Fruit fly (Drosophila melanogaster) whole organism, embryonic: ENCODE results near the gene CG1161.
A peak's percentile ranks its signal among the peaks of the same experiment; 100 is the strongest.

Source experiments
- CG10565 ChIP-seq: fragments of 200-800 bp; sonication (Bioruptor generic); optimal IDR thresholded peaks from 3 replicates; lab custom pipeline; 2016; ENCODE audit warnings: missing biosample characterization, mild to moderate bottlenecking, missing genetic modification characterization
- CG12071 ChIP-seq: fragments of 200-800 bp; sonication (Bioruptor generic); optimal IDR thresholded peaks from 3 replicates; lab custom pipeline; 2018; ENCODE audit warnings: missing biosample characterization, mild to moderate bottlenecking, missing genetic modification characterization
- CG12769 ChIP-seq: fragments of 200-800 bp; sonication (Bioruptor generic); optimal IDR thresholded peaks from 2 replicates; lab custom pipeline; 2019; ENCODE audit warnings: missing biosample characterization, mild to moderate bottlenecking, missing genetic modification characterization, moderate library complexity
- CG13287 ChIP-seq: fragments of 200-800 bp; sonication (Bioruptor generic); IDR thresholded peaks from 2 replicates; pipeline ENCODE4 v1.3.6; 2022; ENCODE audit warnings: missing biosample characterization, missing genetic modification characterization; ENCODE audit not compliant: partially characterized antibody
- CG13624 ChIP-seq: fragments of 200-800 bp; sonication (Bioruptor generic); optimal IDR thresholded peaks from 2 replicates; lab custom pipeline; 2016; ENCODE audit warnings: missing biosample characterization, missing genetic modification characterization
- CG14860 ChIP-seq: fragments of 200-800 bp; sonication (Bioruptor generic); IDR thresholded peaks from 3 replicates; pipeline ENCODE4 v1.3.6; 2022; ENCODE audit warnings: missing biosample characterization, missing genetic modification characterization; ENCODE audit not compliant: partially characterized antibody
- CG15514 ChIP-seq: fragments of 200-800 bp; sonication (Bioruptor generic); optimal IDR thresholded peaks from 3 replicates; lab custom pipeline; 2017; ENCODE audit warnings: missing biosample characterization, missing genetic modification characterization, mild to moderate bottlenecking, moderate library complexity, missing genetic modification reagents
- CG17359 ChIP-seq: fragments of 200-800 bp; sonication (Bioruptor generic); optimal IDR thresholded peaks from 3 replicates; lab custom pipeline; 2018; ENCODE audit warnings: missing biosample characterization, mild to moderate bottlenecking, missing genetic modification characterization, moderate library complexity
- CG1832 ChIP-seq: fragments of 200-800 bp; sonication (Bioruptor generic); optimal IDR thresholded peaks from 2 replicates; lab custom pipeline; 2017; ENCODE audit warnings: missing biosample characterization, mild to moderate bottlenecking, missing genetic modification characterization, inconsistent platforms
- CG2116 ChIP-seq: fragments of 200-800 bp; sonication (Bioruptor generic); optimal IDR thresholded peaks from 3 replicates; lab custom pipeline; 2018; ENCODE audit warnings: missing biosample characterization, mild to moderate bottlenecking, missing genetic modification characterization
- CG2129 ChIP-seq: fragments of 200-800 bp; sonication (Bioruptor generic); IDR thresholded peaks from 2 replicates; pipeline ENCODE4 v1.3.6; 2022; ENCODE audit warnings: missing biosample characterization, missing genetic modification characterization; ENCODE audit not compliant: partially characterized antibody
- CG3281 ChIP-seq: fragments of 200-800 bp; sonication (Bioruptor generic); optimal IDR thresholded peaks from 3 replicates; lab custom pipeline; 2017; ENCODE audit warnings: missing biosample characterization, mild to moderate bottlenecking, missing genetic modification characterization
- CG33557 ChIP-seq: fragments of 200-800 bp; sonication (Bioruptor generic); optimal IDR thresholded peaks from 2 replicates; lab custom pipeline; 2019; ENCODE audit warnings: missing biosample characterization, mild to moderate bottlenecking, missing genetic modification characterization, moderate library complexity
- CG7928 ChIP-seq: fragments of 200-800 bp; sonication (Bioruptor generic); optimal IDR thresholded peaks from 2 replicates; lab custom pipeline; 2017; ENCODE audit warnings: missing biosample characterization, mild to moderate bottlenecking, missing genetic modification characterization
- CG8089 ChIP-seq: fragments of 200-800 bp; sonication (Bioruptor generic); optimal IDR thresholded peaks from 3 replicates; lab custom pipeline; 2016; ENCODE audit warnings: missing biosample characterization, missing genetic modification characterization
- CHES-1-like ChIP-seq: fragments of 200-800 bp; sonication (Bioruptor generic); optimal IDR thresholded peaks from 2 replicates; lab custom pipeline; 2016; ENCODE audit warnings: missing biosample characterization, missing genetic modification characterization
- Dad ChIP-seq: fragments of 200-800 bp; sonication (Bioruptor generic); optimal IDR thresholded peaks from 3 replicates; lab custom pipeline; 2016; ENCODE audit warnings: missing biosample characterization, missing genetic modification characterization
- Dip2 ChIP-seq: fragments of 200-800 bp; sonication (Bioruptor generic); IDR thresholded peaks from 2 replicates; pipeline ENCODE4 v1.3.6; 2022; ENCODE audit warnings: missing biosample characterization, missing genetic modification characterization
- Drgx ChIP-seq: fragments of 200-800 bp; sonication (Bioruptor generic); IDR thresholded peaks from 2 replicates; pipeline ENCODE4 v1.3.6; 2022; ENCODE audit warnings: missing biosample characterization, missing genetic modification characterization
- Elba2 ChIP-seq: fragments of 200-800 bp; sonication (Bioruptor generic); optimal IDR thresholded peaks from 3 replicates; lab custom pipeline; 2016; ENCODE audit warnings: missing biosample characterization, missing genetic modification characterization
- HLH54F ChIP-seq: fragments of 200-800 bp; sonication (Bioruptor generic); optimal IDR thresholded peaks from 3 replicates; lab custom pipeline; 2016; ENCODE audit warnings: missing biosample characterization, missing genetic modification characterization
- Kr ChIP-seq: fragments of 200-800 bp; sonication (Bioruptor generic); optimal IDR thresholded peaks from 2 replicates; lab custom pipeline; 2017; ENCODE audit warnings: missing biosample characterization, mild to moderate bottlenecking, missing genetic modification characterization
- Meics ChIP-seq: fragments of 200-800 bp; sonication (Bioruptor generic); optimal IDR thresholded peaks from 2 replicates; lab custom pipeline; 2017; ENCODE audit warnings: missing biosample characterization, mild to moderate bottlenecking, missing genetic modification characterization
- Oaz ChIP-seq: fragments of 200-800 bp; sonication (Bioruptor generic); IDR thresholded peaks from 2 replicates; pipeline ENCODE4 v1.3.6; 2022; ENCODE audit warnings: missing biosample characterization, missing genetic modification characterization
- Side ChIP-seq: fragments of 200-800 bp; sonication (Bioruptor generic); optimal IDR thresholded peaks from 2 replicates; lab custom pipeline; 2016; ENCODE audit warnings: missing biosample characterization, missing genetic modification characterization
- Six4 ChIP-seq: fragments of 200-800 bp; sonication (Bioruptor generic); optimal IDR thresholded peaks from 2 replicates; lab custom pipeline; 2016; ENCODE audit warnings: missing biosample characterization, missing genetic modification characterization
- Ssrp ChIP-seq: fragments of 200-800 bp; sonication (Bioruptor generic); optimal IDR thresholded peaks from 2 replicates; lab custom pipeline; 2018; ENCODE audit warnings: missing biosample characterization, mild to moderate bottlenecking, missing genetic modification characterization, moderate library complexity
- Stat92E ChIP-seq, 3 experiments: fragments of >200 bp in 2 of 3; fragments of 200-800 bp in 1 of 3; sonication (Bioruptor generic) in 1 of 3; optimal IDR thresholded peaks; 2 replicates each; lab custom pipeline; 2017 to 2019; ENCODE audit warnings: missing biosample characterization in 3 of 3, missing genetic modification characterization in 3 of 3, mild to moderate bottlenecking in 1 of 3, moderate library complexity in 1 of 3
- Taf1 ChIP-seq: fragments of 200-800 bp; sonication (Bioruptor generic); IDR thresholded peaks from 2 replicates; pipeline ENCODE4 v1.3.6; 2022; ENCODE audit warnings: missing biosample characterization, missing genetic modification characterization
- Usf ChIP-seq: fragments of 200-800 bp; sonication (Bioruptor generic); optimal IDR thresholded peaks from 2 replicates; lab custom pipeline; 2017; ENCODE audit warnings: missing genotype, missing biosample characterization, missing genetic modification characterization
- ato ChIP-seq: fragments of 200-800 bp; sonication (Bioruptor generic); IDR thresholded peaks from 2 replicates; pipeline ENCODE4 v1.3.6; 2022; ENCODE audit warnings: missing biosample characterization, missing genetic modification characterization; ENCODE audit not compliant: partially characterized antibody
- cad ChIP-seq: fragments of >200 bp; optimal IDR thresholded peaks from 2 replicates; lab custom pipeline; 2017; ENCODE audit warnings: missing biosample characterization, missing genetic modification characterization
- chif ChIP-seq, 2 experiments: fragments of 200-800 bp; sonication (Bioruptor generic); optimal IDR thresholded peaks; 3 replicates each; lab custom pipeline; 2016; ENCODE audit warnings: missing biosample characterization in 2 of 2, missing genetic modification characterization in 2 of 2
- da ChIP-seq: fragments of 200-800 bp; sonication (Bioruptor generic); optimal IDR thresholded peaks from 2 replicates; lab custom pipeline; 2016; ENCODE audit warnings: missing biosample characterization, missing genetic modification characterization
- disco-r ChIP-seq: fragments of 200-800 bp; sonication (Bioruptor generic); optimal IDR thresholded peaks from 2 replicates; lab custom pipeline; 2016; ENCODE audit warnings: missing biosample characterization, missing genetic modification characterization
- dysf ChIP-seq: fragments of 200-800 bp; sonication (Bioruptor generic); IDR thresholded peaks from 3 replicates; pipeline ENCODE4 v1.3.6; 2022; ENCODE audit warnings: missing biosample characterization, missing genetic modification characterization
- fd96Cb ChIP-seq: fragments of 200-800 bp; sonication (Bioruptor generic); optimal IDR thresholded peaks from 2 replicates; lab custom pipeline; 2018; ENCODE audit warnings: missing biosample characterization, mild to moderate bottlenecking, missing genetic modification characterization, moderate library complexity
- knrl ChIP-seq: fragments of 200-800 bp; sonication (Bioruptor generic); IDR thresholded peaks from 3 replicates; pipeline ENCODE4 v1.3.6; 2022; ENCODE audit warnings: missing biosample characterization, missing genetic modification characterization; ENCODE audit not compliant: partially characterized antibody
- lola ChIP-seq, 3 experiments: fragments of >200 bp in 2 of 3; fragments of 200-800 bp in 1 of 3; sonication (Bioruptor generic) in 1 of 3; optimal IDR thresholded peaks; 2 replicates each; lab custom pipeline; 2017 to 2019; ENCODE audit warnings: missing biosample characterization in 3 of 3, missing genetic modification characterization in 3 of 3, mild to moderate bottlenecking in 1 of 3, moderate library complexity in 1 of 3
- luna ChIP-seq: fragments of 200-800 bp; sonication (Bioruptor generic); optimal IDR thresholded peaks from 2 replicates; lab custom pipeline; 2016; ENCODE audit warnings: missing biosample characterization, missing genetic modification characterization
- nom ChIP-seq: fragments of 200-800 bp; sonication (Bioruptor generic); optimal IDR thresholded peaks from 2 replicates; lab custom pipeline; 2017; ENCODE audit warnings: missing biosample characterization, missing genetic modification characterization, mild to moderate bottlenecking, moderate library complexity, missing genetic modification reagents
- pnt ChIP-seq: fragments of 200-800 bp; sonication (Bioruptor generic); optimal IDR thresholded peaks from 3 replicates; lab custom pipeline; 2016; ENCODE audit warnings: missing biosample characterization, missing genetic modification characterization
- ranshi ChIP-seq: fragments of 200-800 bp; sonication (Bioruptor generic); IDR thresholded peaks from 2 replicates; pipeline ENCODE4 v1.3.6; 2022; ENCODE audit warnings: missing biosample characterization, missing genetic modification characterization
- stc ChIP-seq: fragments of 200-800 bp; sonication (Bioruptor generic); IDR thresholded peaks from 2 replicates; pipeline ENCODE4 v1.3.6; 2022; ENCODE audit warnings: missing biosample characterization, missing genetic modification characterization
- tna ChIP-seq: fragments of 200-800 bp; sonication (Bioruptor generic); IDR thresholded peaks from 2 replicates; pipeline ENCODE4 v1.3.6; 2022; ENCODE audit warnings: missing biosample characterization, missing genetic modification characterization; ENCODE audit not compliant: partially characterized antibody
- trem ChIP-seq: fragments of 200-800 bp; optimal IDR thresholded peaks from 3 replicates; lab custom pipeline; 2019; ENCODE audit warnings: missing biosample characterization, mild to moderate bottlenecking, missing genetic modification characterization, moderate library complexity
- trh ChIP-seq: fragments of 200-800 bp; sonication (Bioruptor generic); optimal IDR thresholded peaks from 2 replicates; lab custom pipeline; 2016; ENCODE audit warnings: missing biosample characterization, missing genetic modification characterization
- unc-4 ChIP-seq: fragments of 200-800 bp; sonication (Bioruptor generic); IDR thresholded peaks from 2 replicates; pipeline ENCODE4 v1.3.6; 2022; ENCODE audit warnings: missing biosample characterization, missing genetic modification characterization; ENCODE audit not compliant: partially characterized antibody
- z ChIP-seq: fragments of 200-800 bp; sonication (Bioruptor generic); IDR thresholded peaks from 3 replicates; pipeline ENCODE4 v1.3.6; 2022; ENCODE audit warnings: missing biosample characterization, missing genetic modification characterization

The CG1161 gene

dm6 chr3R:5361681-5362319, 6.9 kb downstream of the CG1161 start (continued):
- TF ChIP-seq CG13287: no peak
- no peak for TF ChIP-seq Stat92E (GFP tag; optimal IDR thresholded peaks at IDR 0.05; lab: Kevin White, UChicago)
- peak; percentile 88 for TF ChIP-seq stc (GFP tag; lab: Robert Waterston, UW)
- TF ChIP-seq trh (GFP tag; lab: Kevin White, UChicago): no peak
- TF ChIP-seq CG8089 (GFP tag; lab: Kevin White, UChicago): peak; percentile 59
- TF ChIP-seq luna (GFP tag; lab: Kevin White, UChicago): no peak
- peak; percentile 84 for TF ChIP-seq CG12071 (GFP tag; lab: Kevin White, UChicago)
- peak; percentile 82 for TF ChIP-seq HLH54F (GFP tag; lab: Kevin White, UChicago)
- no peak for TF ChIP-seq CG1832 (GFP tag; lab: Kevin White, UChicago)
- no peak for TF ChIP-seq knrl (GFP tag; lab: Robert Waterston, UW)
- peak; percentile 54 for TF ChIP-seq nom (GFP tag; lab: Kevin White, UChicago)
- no peak for TF ChIP-seq cad (GFP tag; lab: Kevin White, UChicago)
- TF ChIP-seq CG33557 (GFP tag; lab: Kevin White, UChicago): peak; percentile 26
- TF ChIP-seq CG12769 (tag; lab: Kevin White, UChicago): peak; percentile 88
- TF ChIP-seq CG14860 (GFP tag; lab: Robert Waterston, UW): no peak
- TF ChIP-seq Usf (GFP tag; lab: Kevin White, UChicago): peak; percentile 46
- no peak for TF ChIP-seq z (GFP tag; lab: Robert Waterston, UW)
- TF ChIP-seq CG7928 (GFP tag; lab: Kevin White, UChicago): peak; percentile 31
- TF ChIP-seq lola (GFP tag; optimal IDR thresholded peaks at IDR 0.05; lab: Kevin White, UChicago): peak in 1 of 3 experiments; percentile 60
- peak; percentile 66 to 84 for TF ChIP-seq chif (GFP tag; optimal IDR thresholded peaks at IDR 0.05; lab: Kevin White, UChicago)
- TF ChIP-seq fd96Cb (tag; lab: Kevin White, UChicago): peak; percentile 81
- TF ChIP-seq Ssrp (tag; lab: Kevin White, UChicago): peak; percentile 72
- peak; percentile 81 for TF ChIP-seq Taf1 (GFP tag; lab: Robert Waterston, UW)
- peak; percentile 77 for TF ChIP-seq CG3281 (GFP tag; lab: Kevin White, UChicago)
- TF ChIP-seq Elba2 (GFP tag; lab: Kevin White, UChicago): no peak
- peak; percentile 23 for TF ChIP-seq trem (tag; lab: Kevin White, UChicago)
- TF ChIP-seq CG15514: peak; percentile 67
- peak; percentile 88 for TF ChIP-seq CG13624
- peak; percentile 90 for TF ChIP-seq CG17359 (tag; lab: Kevin White, UChicago)
- TF ChIP-seq dysf (GFP tag; lab: Robert Waterston, UW): peak; percentile 91
- TF ChIP-seq Dip2: peak; percentile 25; the same call in 1 of the 2 replicates
- no peak for TF ChIP-seq da (GFP tag; lab: Kevin White, UChicago)
- TF ChIP-seq Dad (GFP tag; lab: Kevin White, UChicago): peak; percentile 78
- TF ChIP-seq Drgx: peak; percentile 94
- TF ChIP-seq ranshi: peak; percentile 88
- no peak for TF ChIP-seq Kr (GFP tag; lab: Kevin White, UChicago)
- no peak for TF ChIP-seq CG10565 (GFP tag; lab: Kevin White, UChicago)
- peak; percentile 86 for TF ChIP-seq Meics
- TF ChIP-seq pnt (GFP tag; lab: Kevin White, UChicago): peak; percentile 90
- peak; percentile 67 for TF ChIP-seq CHES-1-like
- TF ChIP-seq Side (GFP tag; lab: Kevin White, UChicago): peak; percentile 83
- TF ChIP-seq ato: no peak
- TF ChIP-seq unc-4: no peak
- no peak for TF ChIP-seq tna (GFP tag; lab: Robert Waterston, UW)
- TF ChIP-seq disco-r (GFP tag; lab: Kevin White, UChicago): peak; percentile 47
- no peak for TF ChIP-seq CG2129
- TF ChIP-seq Oaz: peak; percentile 64
- TF ChIP-seq CG2116 (GFP tag; lab: Kevin White, UChicago): peak; percentile 4
- TF ChIP-seq Six4 (GFP tag; lab: Kevin White, UChicago): peak; percentile 70
